Worm (Caenorhabditis elegans) whole organism, late embryonic: ENCODE data around the gene swsn-4.

Source experiments
- K02D7.2 ChIP-seq: sonication (generic microtip); optimal IDR thresholded peaks from 2 replicates; lab custom pipeline; 2017; ENCODE audit warnings: mild to moderate bottlenecking, missing genetic modification characterization, missing compliant biosample characterization
- K09A11.1 ChIP-seq: sonication (generic microtip); optimal IDR thresholded peaks from 2 replicates; lab custom pipeline; 2017; ENCODE audit warnings: antibody characterized with exemption, mild to moderate bottlenecking, missing genetic modification characterization, missing compliant biosample characterization; ENCODE audit not compliant: insufficient read depth
- ama-1 ChIP-seq: fragments of 150-350 bp; optimal IDR thresholded peaks from 2 replicates; lab custom pipeline; 2014
- ceh-14 ChIP-seq: sonication (generic microtip); optimal IDR thresholded peaks from 2 replicates; lab custom pipeline; 2016; ENCODE audit warnings: missing genotype, missing genetic modification characterization, missing compliant biosample characterization
- ceh-22 ChIP-seq: sonication (generic microtip); optimal IDR thresholded peaks from 2 replicates; lab custom pipeline; 2017; ENCODE audit warnings: missing biosample characterization, missing genetic modification characterization
- che-1 ChIP-seq: sonication (generic microtip); optimal IDR thresholded peaks from 2 replicates; lab custom pipeline; 2016; ENCODE audit warnings: mild to moderate bottlenecking, missing genetic modification characterization, missing compliant biosample characterization
- dmd-4 ChIP-seq: sonication (generic microtip); optimal IDR thresholded peaks from 2 replicates; lab custom pipeline; 2016; ENCODE audit warnings: borderline replicate concordance, missing genetic modification characterization, missing compliant biosample characterization
- elt-2 ChIP-seq: sonication (generic microtip); optimal IDR thresholded peaks from 2 replicates; lab custom pipeline; 2016; ENCODE audit warnings: missing genetic modification reagents, missing genetic modification characterization, missing compliant biosample characterization
- ets-4 ChIP-seq: sonication (generic microtip); optimal IDR thresholded peaks from 2 replicates; lab custom pipeline; 2016; ENCODE audit warnings: missing genetic modification characterization, missing compliant biosample characterization
- hlh-8 ChIP-seq: sonication (generic microtip); optimal IDR thresholded peaks from 2 replicates; lab custom pipeline; 2016; ENCODE audit warnings: missing genotype, missing genetic modification characterization, missing compliant biosample characterization
- pqm-1 ChIP-seq: sonication (generic microtip); optimal IDR thresholded peaks from 2 replicates; lab custom pipeline; 2016; ENCODE audit warnings: missing genetic modification characterization, missing compliant biosample characterization
- ref-2 ChIP-seq: sonication (generic microtip); optimal IDR thresholded peaks from 2 replicates; lab custom pipeline; 2016; ENCODE audit warnings: missing genetic modification characterization, missing compliant biosample characterization

ce11 chrIV:11100271-11100670, 25.6 kb upstream of the swsn-4 start, which contains the start of gene str-3:
- no peak for TF ChIP-seq K09A11.1 (tag; lab: Kevin White, UChicago)
- no peak for TF ChIP-seq ets-4 (tag; lab: Kevin White, UChicago)
- no peak for TF ChIP-seq ceh-14 (tag; lab: Kevin White, UChicago)
- TF ChIP-seq ref-2 (tag; lab: Kevin White, UChicago): no peak
- no peak for TF ChIP-seq che-1 (tag; lab: Kevin White, UChicago)
- TF ChIP-seq pqm-1: no peak
- no peak for TF ChIP-seq dmd-4 (tag; lab: Kevin White, UChicago)
- no peak for TF ChIP-seq elt-2 (tag; lab: Kevin White, UChicago)
- TF ChIP-seq K02D7.2 (tag; lab: Kevin White, UChicago): no peak
- TF ChIP-seq hlh-8 (tag; lab: Kevin White, UChicago): no peak
- TF ChIP-seq ama-1: no peak
- TF ChIP-seq ceh-22 (tag; lab: Kevin White, UChicago): no peak
